Worm (Caenorhabditis elegans) whole organism, L3 larva: ENCODE measurements around the gene mrpl-21.

Experiments
- R02D3.7 ChIP-seq: fragments of 150-350 bp; optimal IDR thresholded peaks from 2 replicates; lab custom pipeline; 2014; ENCODE audit warnings: missing biosample characterization, missing genetic modification characterization
- ZK546.5 ChIP-seq: sonication (generic microtip); optimal IDR thresholded peaks from 2 replicates; lab custom pipeline; 2017; ENCODE audit warnings: missing biosample characterization, missing genetic modification characterization
- aly-2 ChIP-seq: fragments of 150-350 bp; optimal IDR thresholded peaks from 2 replicates; lab custom pipeline; 2014; ENCODE audit warnings: missing biosample characterization, missing genetic modification characterization
- ama-1 ChIP-seq: fragments of 150-350 bp; optimal IDR thresholded peaks from 2 replicates; lab custom pipeline; 2018
- ceh-16 ChIP-seq: sonication (generic microtip); optimal IDR thresholded peaks from 2 replicates; lab custom pipeline; 2017; ENCODE audit warnings: missing biosample characterization, missing genetic modification characterization
- ceh-28 ChIP-seq: fragments of 150-350 bp; optimal IDR thresholded peaks from 2 replicates; lab custom pipeline; 2014; ENCODE audit warnings: missing biosample characterization, missing genetic modification reagents, missing genetic modification characterization
- ceh-82 ChIP-seq: fragments of 150-350 bp; optimal IDR thresholded peaks from 2 replicates; lab custom pipeline; 2014; ENCODE audit warnings: missing biosample characterization, missing genetic modification characterization
- ceh-9 ChIP-seq: sonication (generic microtip); optimal IDR thresholded peaks from 2 replicates; lab custom pipeline; 2018; ENCODE audit warnings: missing biosample characterization, missing genetic modification characterization
- daf-12 ChIP-seq: fragments of 150-350 bp; optimal IDR thresholded peaks from 2 replicates; lab custom pipeline; 2014; ENCODE audit warnings: missing biosample characterization, missing genetic modification reagents, missing genetic modification characterization
- egl-27 ChIP-seq: sonication (generic microtip); optimal IDR thresholded peaks from 4 replicates; lab custom pipeline; 2017; ENCODE audit warnings: missing biosample characterization, missing genetic modification reagents, missing genetic modification characterization
- egl-5 ChIP-seq: fragments of 150-350 bp; optimal IDR thresholded peaks from 2 replicates; lab custom pipeline; 2017; ENCODE audit warnings: missing biosample characterization, missing genetic modification reagents, missing genetic modification characterization, inconsistent platforms
- elt-2 ChIP-seq: sonication (generic microtip); optimal IDR thresholded peaks from 2 replicates; lab custom pipeline; 2016; ENCODE audit warnings: missing genetic modification reagents, mild to moderate bottlenecking, missing genetic modification characterization, missing compliant biosample characterization
- elt-3 ChIP-seq, 3 experiments: fragments of 150-350 bp in 1 of 3; sonication (generic microtip) in 2 of 3; optimal IDR thresholded peaks; 2 replicates in 2 of 3; 4 replicates in 1 of 3; lab custom pipeline; 2014 to 2017; ENCODE audit warnings: missing biosample characterization in 3 of 3, missing genetic modification characterization in 3 of 3
- eor-1 ChIP-seq, 2 experiments: fragments of 150-350 bp; optimal IDR thresholded peaks; 2 replicates each; lab custom pipeline; 2014 to 2018; ENCODE audit warnings: missing biosample characterization in 2 of 2, missing genetic modification characterization in 2 of 2
- fkh-2 ChIP-seq: fragments of 150-350 bp; optimal IDR thresholded peaks from 2 replicates; lab custom pipeline; 2014; ENCODE audit warnings: missing biosample characterization, missing genetic modification reagents, missing genetic modification characterization
- hmg-11 ChIP-seq: sonication (generic microtip); optimal IDR thresholded peaks from 2 replicates; lab custom pipeline; 2016; ENCODE audit warnings: missing genetic modification characterization, missing compliant biosample characterization
- jun-1 ChIP-seq: fragments of 150-350 bp; optimal IDR thresholded peaks from 2 replicates; lab custom pipeline; 2014; ENCODE audit warnings: missing biosample characterization, missing genetic modification reagents, missing genetic modification characterization
- lin-39 ChIP-seq: fragments of 150-350 bp; optimal IDR thresholded peaks from 2 replicates; lab custom pipeline; 2018; ENCODE audit warnings: missing biosample characterization, missing genetic modification reagents, missing genetic modification characterization
- lsy-12 ChIP-seq: sonication (generic microtip); optimal IDR thresholded peaks from 2 replicates; lab custom pipeline; 2016; ENCODE audit warnings: mild to moderate bottlenecking, missing genetic modification characterization, missing compliant biosample characterization
- mdl-1 ChIP-seq: fragments of 150-350 bp; optimal IDR thresholded peaks from 2 replicates; lab custom pipeline; 2014; ENCODE audit warnings: missing biosample characterization, missing genetic modification characterization
- mml-1 ChIP-seq: fragments of 150-350 bp; sonication (generic microtip); optimal IDR thresholded peaks from 3 replicates; lab custom pipeline; 2014; ENCODE audit warnings: missing biosample characterization, missing genetic modification characterization
- nfya-1 ChIP-seq: sonication (generic microtip); optimal IDR thresholded peaks from 2 replicates; lab custom pipeline; 2017; ENCODE audit warnings: missing genetic modification characterization, mild to moderate bottlenecking, missing compliant biosample characterization, antibody characterized with exemption, moderate library complexity; ENCODE audit not compliant: insufficient read depth
- nhr-11 ChIP-seq: fragments of 150-350 bp; optimal IDR thresholded peaks from 2 replicates; lab custom pipeline; 2014; ENCODE audit warnings: missing biosample characterization, missing genetic modification characterization
- nhr-12 ChIP-seq: fragments of 150-350 bp; optimal IDR thresholded peaks from 2 replicates; lab custom pipeline; 2014; ENCODE audit warnings: missing biosample characterization, missing genetic modification characterization
- nhr-23 ChIP-seq: fragments of 150-350 bp; optimal IDR thresholded peaks from 2 replicates; lab custom pipeline; 2014; ENCODE audit warnings: missing biosample characterization, missing genetic modification reagents, missing genetic modification characterization
- nhr-25 ChIP-seq: sonication (generic microtip); optimal IDR thresholded peaks from 2 replicates; lab custom pipeline; 2017; ENCODE audit warnings: missing biosample characterization, missing genetic modification characterization
- nhr-28 ChIP-seq: fragments of 150-350 bp; optimal IDR thresholded peaks from 2 replicates; lab custom pipeline; 2014; ENCODE audit warnings: missing biosample characterization, missing genetic modification characterization
- nhr-43 ChIP-seq: sonication (generic microtip); optimal IDR thresholded peaks from 2 replicates; lab custom pipeline; 2016; ENCODE audit warnings: mild to moderate bottlenecking, missing genetic modification characterization, missing compliant biosample characterization; ENCODE audit not compliant: poor library complexity, severe bottlenecking
- nhr-67 ChIP-seq: fragments of 150-350 bp; optimal IDR thresholded peaks from 2 replicates; lab custom pipeline; 2014; ENCODE audit warnings: missing biosample characterization, missing genetic modification characterization
- pha-4 ChIP-seq: fragments of 150-350 bp; optimal IDR thresholded peaks from 2 replicates; lab custom pipeline; 2014; ENCODE audit warnings: missing biosample characterization, missing genetic modification reagents, missing genetic modification characterization
- pqm-1 ChIP-seq: fragments of 150-350 bp; optimal IDR thresholded peaks from 2 replicates; lab custom pipeline; 2017; ENCODE audit warnings: missing biosample characterization, missing genetic modification characterization, inconsistent platforms
- skn-1 ChIP-seq: fragments of 150-350 bp; optimal IDR thresholded peaks from 2 replicates; lab custom pipeline; 2014; ENCODE audit warnings: missing biosample characterization, missing genetic modification characterization
- unc-39 ChIP-seq: sonication (generic microtip); optimal IDR thresholded peaks from 4 replicates; lab custom pipeline; 2017; ENCODE audit warnings: missing biosample characterization, missing genetic modification characterization
- unc-62 ChIP-seq: fragments of 150-350 bp; sonication (generic microtip); optimal IDR thresholded peaks from 4 replicates; lab custom pipeline; 2014; ENCODE audit warnings: missing biosample characterization, missing genetic modification reagents, missing genetic modification characterization
- zag-1 ChIP-seq: fragments of 150-350 bp; optimal IDR thresholded peaks from 2 replicates; lab custom pipeline; 2014; ENCODE audit warnings: missing biosample characterization, missing genetic modification characterization
- ztf-11 ChIP-seq: fragments of 150-350 bp; optimal IDR thresholded peaks from 2 replicates; lab custom pipeline; 2014; ENCODE audit warnings: missing biosample characterization, missing genetic modification characterization
- ztf-4 ChIP-seq: fragments of 150-350 bp; optimal IDR thresholded peaks from 2 replicates; lab custom pipeline; 2014; ENCODE audit warnings: missing biosample characterization, missing genetic modification characterization

The mrpl-21 gene

ce11 chrIII:4231372-4231771, 12.0 kb downstream of the mrpl-21 start:
- no peak for TF ChIP-seq nhr-25
- TF ChIP-seq lin-39, result no peak
- no peak for TF ChIP-seq egl-5 (tag; lab: Kevin White, UChicago)
- TF ChIP-seq ztf-11 (tag; lab: Kevin White, UChicago), result no peak
- no peak for TF ChIP-seq pha-4
- TF ChIP-seq unc-39 (tag; lab: Kevin White, UChicago), result no peak
- TF ChIP-seq fkh-2, result no peak
- no peak for TF ChIP-seq elt-2 (tag; lab: Kevin White, UChicago)
- no peak for TF ChIP-seq pqm-1 (tag; lab: Kevin White, UChicago)
- no peak for TF ChIP-seq eor-1 (tag; optimal IDR thresholded peaks at IDR 0.05; lab: Kevin White, UChicago)
- no peak for TF ChIP-seq ceh-16 (tag; lab: Kevin White, UChicago)
- TF ChIP-seq elt-3 (tag; optimal IDR thresholded peaks at IDR 0.05; lab: Kevin White, UChicago), result no peak
- TF ChIP-seq mml-1 (tag; lab: Kevin White, UChicago), result no peak

- no peak for TF ChIP-seq ZK546.5 (tag; lab: Kevin White, UChicago)
- no peak for TF ChIP-seq nhr-11 (tag; lab: Kevin White, UChicago)
- TF ChIP-seq hmg-11 (tag; lab: Kevin White, UChicago), result no peak
- TF ChIP-seq nfya-1 (tag; lab: Kevin White, UChicago), result no peak
- TF ChIP-seq egl-27 (tag; lab: Kevin White, UChicago), result no peak
- no peak for TF ChIP-seq ceh-82 (tag; lab: Kevin White, UChicago)
- no peak for TF ChIP-seq lsy-12 (tag; lab: Kevin White, UChicago)
- no peak for TF ChIP-seq jun-1
- no peak for TF ChIP-seq fkh-2
- no peak for TF ChIP-seq mml-1 (tag; lab: Kevin White, UChicago)
- no peak for TF ChIP-seq nhr-23
- TF ChIP-seq egl-5 (tag; lab: Kevin White, UChicago), result no peak
- no peak for TF ChIP-seq pha-4
- TF ChIP-seq mdl-1 (tag; lab: Kevin White, UChicago), result no peak
- no peak for TF ChIP-seq nhr-12 (tag; lab: Kevin White, UChicago)
- TF ChIP-seq lin-39, result no peak
- TF ChIP-seq aly-2 (tag; lab: Kevin White, UChicago), result no peak
- no peak for TF ChIP-seq ceh-28 (tag; lab: Kevin White, UChicago)
- TF ChIP-seq ama-1 (lab: Kevin White, UChicago), result no peak
- TF ChIP-seq ceh-9 (tag; lab: Kevin White, UChicago), result no peak
- TF ChIP-seq, all 47 proteins: peak for 0
Observed at ce11 chrIII:4230092-4230491, 13.3 kb downstream of the mrpl-21 start.

ce11 chrIII:4228841-4229240, 14.5 kb downstream of the mrpl-21 start, which contains the start of gene F43C1.5:
Gene F43C1.5, plus strand, starts transcription at chrIII:4229141.
- TF ChIP-seq nhr-67 (tag; lab: Kevin White, UChicago) (no peak), zag-1 (tag; lab: Kevin White, UChicago) (no peak), nfya-1 (tag; lab: Kevin White, UChicago) (no peak), egl-27 (tag; lab: Kevin White, UChicago) (no peak), nhr-28 (tag; lab: Kevin White, UChicago) (no peak), skn-1 (tag; lab: Kevin White, UChicago) (no peak), jun-1 (no peak), egl-5 (tag; lab: Kevin White, UChicago) (no peak), ztf-11 (tag; lab: Kevin White, UChicago) (no peak), unc-39 (tag; lab: Kevin White, UChicago) (no peak), lin-39 (no peak), eor-1 (tag; optimal IDR thresholded peaks at IDR 0.05; lab: Kevin White, UChicago) (no peak), pha-4 (no peak), mdl-1 (tag; lab: Kevin White, UChicago) (no peak), nhr-43 (tag; lab: Kevin White, UChicago) (no peak), daf-12 (tag; lab: Kevin White, UChicago) (no peak), fkh-2 (no peak), ztf-4 (no peak)

DNA sequence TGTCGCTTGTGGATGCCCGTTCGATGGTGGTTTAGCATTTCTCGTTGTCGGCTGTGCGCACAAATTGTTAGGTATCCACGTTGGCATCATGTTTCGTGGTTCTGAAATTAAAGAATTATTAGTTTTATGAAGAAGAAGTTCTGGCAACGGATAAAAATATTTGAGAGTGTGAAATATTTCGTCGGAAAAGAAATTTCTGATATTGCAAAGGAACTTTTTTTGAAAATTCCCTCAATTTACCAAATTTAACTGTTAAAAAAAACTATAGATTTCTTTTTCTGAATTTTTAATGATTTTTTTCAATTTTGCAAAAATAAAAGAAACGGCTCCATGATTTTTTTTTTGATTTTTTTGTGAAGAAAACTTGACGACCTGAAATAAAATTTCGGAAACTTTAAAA, 15.4 kb downstream of the mrpl-21 start, which contains the start of gene mpk-1:
TSS of gene mpk-1 (minus strand) at position 101 of the 400 bp plus-strand sequence.
- TF ChIP-seq unc-62, result no peak
- no peak for TF ChIP-seq nhr-12 (tag; lab: Kevin White, UChicago)
- TF ChIP-seq hmg-11 (tag; lab: Kevin White, UChicago), result no peak
- no peak for TF ChIP-seq R02D3.7
- TF ChIP-seq nhr-25, result no peak
- TF ChIP-seq daf-12 (tag; lab: Kevin White, UChicago), result no peak
- no peak for TF ChIP-seq lin-39
- no peak for TF ChIP-seq jun-1
